Worm (Caenorhabditis elegans): ENCODE data around the gene pfk-1.1.

- TF ChIP-seq F13H6.1 (tag; optimal IDR thresholded peaks at IDR 0.05), result no peak
- no peak for TF ChIP-seq ceh-34 (tag; optimal IDR thresholded peaks at IDR 0.05)
- no peak for TF ChIP-seq odd-2 (tag; optimal IDR thresholded peaks at IDR 0.05)
- no peak for TF ChIP-seq tbx-2 (tag; optimal IDR thresholded peaks at IDR 0.05)
- TF ChIP-seq dve-1 (tag; optimal IDR thresholded peaks at IDR 0.05), result no peak
- no peak for TF ChIP-seq ceh-9 (tag; optimal IDR thresholded peaks at IDR 0.05)
- TF ChIP-seq sox-2 (GFP tag; IDR thresholded peaks at IDR 0.05), result no peak
- no peak for TF ChIP-seq unc-55 (GFP tag; optimal IDR thresholded peaks at IDR 0.05)
- no peak for TF ChIP-seq npax-4 (tag; optimal IDR thresholded peaks at IDR 0.05)
- no peak for TF ChIP-seq ceh-6 (GFP tag; optimal IDR thresholded peaks at IDR 0.05)
- no peak for TF ChIP-seq pax-1 (tag; optimal IDR thresholded peaks at IDR 0.05)
- TF ChIP-seq pqm-1 (tag; optimal IDR thresholded peaks at IDR 0.05), result no peak
- no peak for TF ChIP-seq nfya-1 (tag; optimal IDR thresholded peaks at IDR 0.05)
- no peak for TF ChIP-seq ttx-3 (tag; optimal IDR thresholded peaks at IDR 0.05)
Observed at ce11 chrX:2891879-2892278, 48.8 kb upstream of the pfk-1.1 start.

Data from whole organism, late embryonic.